Fruit fly (Drosophila melanogaster): ENCODE data around the gene CG14857.

- TF ChIP-seq CG11617 (GFP tag; optimal IDR thresholded peaks at IDR 0.05) (no peak), Clk (GFP tag; optimal IDR thresholded peaks at IDR 0.05) (no peak), CG1620 (GFP tag; optimal IDR thresholded peaks at IDR 0.05) (no peak), CG33017 (tag; optimal IDR thresholded peaks at IDR 0.05) (no peak), pad (GFP tag; optimal IDR thresholded peaks at IDR 0.05) (no peak), toe (GFP tag; optimal IDR thresholded peaks at IDR 0.05) (no peak), CG7045 (GFP tag; optimal IDR thresholded peaks at IDR 0.05) (no peak), Hr96 (GFP tag; optimal IDR thresholded peaks at IDR 0.05) (no peak)
Measured at dm6 chr3R:14785335-14785734, 16.2 kb upstream of the CG14857 start.
